Fruit fly (Drosophila melanogaster) whole organism, embryonic: ENCODE data around the gene ham.

ENCODE experiments used
- Awh ChIP-seq: fragments of 200-800 bp; sonication (Bioruptor generic); IDR thresholded peaks from 2 replicates; pipeline ENCODE4, ENCODE4 v1.3.6; 2022; ENCODE audit warnings: missing biosample characterization, missing genetic modification characterization
- B-H1 ChIP-seq: fragments of 200-800 bp; sonication (Bioruptor generic); IDR thresholded peaks from 3 replicates; pipeline ENCODE4 v1.3.6; 2022; ENCODE audit warnings: missing biosample characterization, missing genetic modification characterization
- CG10565 ChIP-seq: fragments of 200-800 bp; sonication (Bioruptor generic); optimal IDR thresholded peaks from 3 replicates; lab custom pipeline; 2016; ENCODE audit warnings: missing biosample characterization, mild to moderate bottlenecking, missing genetic modification characterization
- CG18011 ChIP-seq: fragments of 200-800 bp; sonication (Bioruptor generic); optimal IDR thresholded peaks from 2 replicates; lab custom pipeline; 2017; ENCODE audit warnings: missing biosample characterization, missing genetic modification characterization, mild to moderate bottlenecking, moderate library complexity, missing genotype
- CG4854 ChIP-seq: fragments of 200-800 bp; sonication (Bioruptor generic); optimal IDR thresholded peaks from 2 replicates; lab custom pipeline; 2016; ENCODE audit warnings: missing biosample characterization, missing genetic modification characterization, inconsistent platforms
- Elba2 ChIP-seq: fragments of 200-800 bp; sonication (Bioruptor generic); optimal IDR thresholded peaks from 3 replicates; lab custom pipeline; 2016; ENCODE audit warnings: missing biosample characterization, missing genetic modification characterization
- H2.0 ChIP-seq: fragments of 200-800 bp; sonication (Bioruptor generic); IDR thresholded peaks from 2 replicates; pipeline ENCODE4 v1.3.6; 2022; ENCODE audit warnings: missing biosample characterization, missing genetic modification characterization
- Optix ChIP-seq: fragments of 200-800 bp; sonication (Bioruptor generic); IDR thresholded peaks from 3 replicates; pipeline ENCODE4 v1.3.6; 2022; ENCODE audit warnings: missing biosample characterization, missing genetic modification characterization
- ranshi ChIP-seq: fragments of 200-800 bp; sonication (Bioruptor generic); IDR thresholded peaks from 2 replicates; pipeline ENCODE4 v1.3.6; 2022; ENCODE audit warnings: missing biosample characterization, missing genetic modification characterization
- sc ChIP-seq, 3 experiments: fragments of >200 bp in 2 of 3; fragments of 200-800 bp in 1 of 3; sonication (Bioruptor generic) in 1 of 3; optimal IDR thresholded peaks; 2 replicates in 2 of 3; 3 replicates in 1 of 3; lab custom pipeline; 2017; ENCODE audit warnings: mild to moderate bottlenecking in 1 of 3, missing biosample characterization in 1 of 3, missing genetic modification characterization in 1 of 3, missing genetic modification reagents in 1 of 3

- TF ChIP-seq H2.0 (no peak), CG4854 (no peak), CG18011 (GFP tag; lab: Kevin White, UChicago) (no peak), ranshi (GFP tag; lab: Robert Waterston, UW) (no peak), Awh (no peak), Elba2 (GFP tag; lab: Kevin White, UChicago) (no peak), B-H1 (no peak), CG10565 (GFP tag; lab: Kevin White, UChicago) (no peak), Optix (GFP tag; lab: Robert Waterston, UW) (no peak), sc (optimal IDR thresholded peaks at IDR 0.05; lab: Kevin White, UChicago) (no peak), sc (GFP tag; optimal IDR thresholded peaks at IDR 0.05; lab: Kevin White, UChicago) (no peak)
Observed at dm6 chr2L:18818397-18818796, 25.7 kb upstream of the ham start.
